Fruit fly (Drosophila melanogaster): ENCODE measurements around the gene Dd.

Gene Dd

dm6 chrX:21280629-21281028, 43.2 kb downstream of the Dd start (continued):
- TF ChIP-seq lilli (GFP tag; optimal IDR thresholded peaks at IDR 0.05) (peak; percentile 8), vnd (GFP tag; IDR thresholded peaks at IDR 0.05; ENCODE audit: partially characterized antibody) (no peak), B-H2 (GFP tag; optimal IDR thresholded peaks at IDR 0.05) (no peak), CG11398 (GFP tag; optimal IDR thresholded peaks at IDR 0.05) (no peak), Ets97D (GFP tag; optimal IDR thresholded peaks at IDR 0.05) (no peak), z (GFP tag; IDR thresholded peaks at IDR 0.05) (no peak), ssp (GFP tag; IDR thresholded peaks at IDR 0.05) (peak; percentile 32; the same call in 1 of the 2 replicates), CG9876 (GFP tag; optimal IDR thresholded peaks at IDR 0.05) (no peak), pnt (GFP tag; optimal IDR thresholded peaks at IDR 0.05) (no peak), CG9727 (GFP tag; optimal IDR thresholded peaks at IDR 0.05) (no peak), Nf-YC (tag; optimal IDR thresholded peaks at IDR 0.05) (no peak)

- TF ChIP-seq dmrt99B (tag; optimal IDR thresholded peaks at IDR 0.05) (peak; percentile 2), CG6272 (GFP tag; IDR thresholded peaks at IDR 0.05) (no peak), NC2β (GFP tag; optimal IDR thresholded peaks at IDR 0.05) (no peak), Drgx (GFP tag; IDR thresholded peaks at IDR 0.05) (0 out of 2 replicates have a peak, but pooled peaks have one; percentile 32), CG6683 (GFP tag; optimal IDR thresholded peaks at IDR 0.05) (no peak), dimm (GFP tag; IDR thresholded peaks at IDR 0.05) (no peak), CG31365 (tag; optimal IDR thresholded peaks at IDR 0.05) (no peak), CG4617 (GFP tag; optimal IDR thresholded peaks at IDR 0.05; ENCODE audit: borderline replicate concordance) (no peak), fd96Cb (tag; optimal IDR thresholded peaks at IDR 0.05) (no peak), Taf1 (GFP tag; IDR thresholded peaks at IDR 0.05) (no peak), crol (GFP tag; IDR thresholded peaks at IDR 0.05) (no peak), CG2678 (tag; optimal IDR thresholded peaks at IDR 0.05) (peak; percentile 6), CG31388 (GFP tag; optimal IDR thresholded peaks at IDR 0.05) (no peak), ara (GFP tag; IDR thresholded peaks at IDR 0.05) (no peak), CG1602 (GFP tag; optimal IDR thresholded peaks at IDR 0.05) (no peak), Mrtf (GFP tag; IDR thresholded peaks at IDR 0.05) (no peak), CG8281 (tag; optimal IDR thresholded peaks at IDR 0.05) (no peak), CG7556 (GFP tag; optimal IDR thresholded peaks at IDR 0.05) (no peak), prd (optimal IDR thresholded peaks at IDR 0.05) (no peak), prd (GFP tag; IDR thresholded peaks at IDR 0.05) (no peak), Med (GFP tag) (peak; percentile 75), wor (GFP tag; IDR thresholded peaks at IDR 0.05) (no peak), CG16779 (GFP tag; IDR thresholded peaks at IDR 0.05) (no peak), rib (GFP tag; IDR thresholded peaks at IDR 0.05) (no peak), CG3065 (GFP tag; optimal IDR thresholded peaks at IDR 0.05) (no peak), usp (GFP tag; optimal IDR thresholded peaks at IDR 0.05) (no peak), Atf6 (GFP tag; IDR thresholded peaks at IDR 0.05) (no peak), onecut (GFP tag; IDR thresholded peaks at IDR 0.05) (no peak), sens (GFP tag) (peak; percentile 53), tna (GFP tag; IDR thresholded peaks at IDR 0.05; ENCODE audit: partially characterized antibody) (no peak), CG2712 (tag; optimal IDR thresholded peaks at IDR 0.05) (no peak), HLH54F (GFP tag; optimal IDR thresholded peaks at IDR 0.05) (no peak), CG6791 (GFP tag; IDR thresholded peaks at IDR 0.05; ENCODE audit: partially characterized antibody) (no peak), sr (GFP tag; IDR thresholded peaks at IDR 0.05) (no peak), Optix (GFP tag; IDR thresholded peaks at IDR 0.05) (no peak), CG2875 (GFP tag; optimal IDR thresholded peaks at IDR 0.05) (no peak), Hr39 (optimal IDR thresholded peaks at IDR 0.05) (no peak), CG12769 (tag; optimal IDR thresholded peaks at IDR 0.05) (no peak), H15 (GFP tag; IDR thresholded peaks at IDR 0.05) (no peak), CG14667 (GFP tag; IDR thresholded peaks at IDR 0.05) (no peak), gcm2 (GFP tag; optimal IDR thresholded peaks at IDR 0.05) (no peak)
These were observed 44.4 kb downstream of the Dd start for dm6 chrX:21279311-21279890.

Measured in whole organism, embryonic.